Fruit fly (Drosophila melanogaster): ENCODE measurements around the gene Spn28F.

The Spn28F gene

dm6 chr2L:8204996-8205567, 36.5 kb downstream of the Spn28F start, which contains the start of gene SLC5A11 (continued):
- TF ChIP-seq YL-1 (GFP tag; optimal IDR thresholded peaks at IDR 0.05), result peak; percentile 98
- TF ChIP-seq CG1603 (tag; optimal IDR thresholded peaks at IDR 0.05), result peak; percentile 83
- peak; percentile 96 for TF ChIP-seq eyg (GFP tag; optimal IDR thresholded peaks at IDR 0.05)
- TF ChIP-seq CG12659 (GFP tag; optimal IDR thresholded peaks at IDR 0.05), result peak; percentile 96
- peak; percentile 99 for TF ChIP-seq Fer1 (GFP tag; optimal IDR thresholded peaks at IDR 0.05)
- TF ChIP-seq gcm2 (GFP tag; optimal IDR thresholded peaks at IDR 0.05), result peak; percentile 89
- TF ChIP-seq CG7372 (GFP tag; IDR thresholded peaks at IDR 0.05), result peak; percentile 99
- peak; percentile 32; the same call in 1 of the 2 replicates for TF ChIP-seq Poxn (GFP tag; IDR thresholded peaks at IDR 0.05)
- TF ChIP-seq Oaz (GFP tag; IDR thresholded peaks at IDR 0.05), result peak; percentile 99
- peak; percentile 78 for TF ChIP-seq pnt (GFP tag; optimal IDR thresholded peaks at IDR 0.05)
- peak; percentile 96 for TF ChIP-seq sima (GFP tag; optimal IDR thresholded peaks at IDR 0.05)
- TF ChIP-seq otp (GFP tag; IDR thresholded peaks at IDR 0.05), result peak; percentile 97
- TF ChIP-seq tap (tag; optimal IDR thresholded peaks at IDR 0.05), result peak; percentile 95
- no peak; the same call in 2 of the 3 replicates for TF ChIP-seq Opbp (GFP tag; IDR thresholded peaks at IDR 0.05; ENCODE audit: partially characterized antibody)
- TF ChIP-seq CG34422 (GFP tag; IDR thresholded peaks at IDR 0.05), result peak; percentile 97
- TF ChIP-seq CG14441 (GFP tag; IDR thresholded peaks at IDR 0.05), result peak; percentile 97
- peak; percentile 85 for TF ChIP-seq CG8281 (tag; optimal IDR thresholded peaks at IDR 0.05)
- TF ChIP-seq CG4820 (GFP tag; optimal IDR thresholded peaks at IDR 0.05), result peak; percentile 99
- TF ChIP-seq Bdp1 (GFP tag; optimal IDR thresholded peaks at IDR 0.05), result peak; percentile 40
- peak; percentile 96 for TF ChIP-seq Asciz (GFP tag; optimal IDR thresholded peaks at IDR 0.05)
- peak; percentile 95 for TF ChIP-seq CG17328 (GFP tag; IDR thresholded peaks at IDR 0.05)
- peak; percentile 65 for TF ChIP-seq Hsf (GFP tag; optimal IDR thresholded peaks at IDR 0.05)
- peak; percentile 97 for TF ChIP-seq croc (GFP tag; conservative IDR thresholded peaks at IDR 0.05)
- TF ChIP-seq caup (GFP tag; optimal IDR thresholded peaks at IDR 0.05; ENCODE audit: severe bottlenecking), result peak; percentile 100
- peak; percentile 68 for TF ChIP-seq fu2 (GFP tag; optimal IDR thresholded peaks at IDR 0.05)
- TF ChIP-seq gt (GFP tag; IDR thresholded peaks at IDR 0.05), result peak; percentile 83; the same call in 1 of the 2 replicates
- peak; percentile 88 for TF ChIP-seq B-H2 (GFP tag; optimal IDR thresholded peaks at IDR 0.05)
- peak; percentile 64 for TF ChIP-seq CG7928 (GFP tag; optimal IDR thresholded peaks at IDR 0.05)
- peak in 1 of 3 experiments; percentile 98 for TF ChIP-seq Stat92E (GFP tag; optimal IDR thresholded peaks at IDR 0.05)
- peak; percentile 87 for TF ChIP-seq cato (GFP tag; optimal IDR thresholded peaks at IDR 0.05; ENCODE audit: borderline replicate concordance)
- peak; percentile 100 for TF ChIP-seq CG10147 (GFP tag; optimal IDR thresholded peaks at IDR 0.05)
- TF ChIP-seq exex (tag; optimal IDR thresholded peaks at IDR 0.05), result peak; percentile 85
- peak; percentile 98 for TF ChIP-seq Ptx1 (GFP tag; IDR thresholded peaks at IDR 0.05)
- peak; percentile 93 for TF ChIP-seq CG31224 (GFP tag; IDR thresholded peaks at IDR 0.05)
- peak; percentile 95 for TF ChIP-seq CG11723 (GFP tag; optimal IDR thresholded peaks at IDR 0.05)
- TF ChIP-seq CG2678 (tag; optimal IDR thresholded peaks at IDR 0.05), result peak; percentile 99
- peak in 1 of 3 experiments; percentile 97 for TF ChIP-seq lola (GFP tag; optimal IDR thresholded peaks at IDR 0.05)
- peak; percentile 95 for TF ChIP-seq Vsx1 (GFP tag; optimal IDR thresholded peaks at IDR 0.05)
- TF ChIP-seq jigr1 (GFP tag; IDR thresholded peaks at IDR 0.05), result peak; percentile 98
- TF ChIP-seq CG11695 (GFP tag; IDR thresholded peaks at IDR 0.05), result peak; percentile 100
- peak; percentile 92 for TF ChIP-seq ro (GFP tag; IDR thresholded peaks at IDR 0.05)
- peak; percentile 94 for TF ChIP-seq klu (GFP tag; IDR thresholded peaks at IDR 0.05)
- TF ChIP-seq HLH4C (GFP tag; IDR thresholded peaks at IDR 0.05; ENCODE audit: partially characterized antibody), result no peak
- peak; percentile 64 for TF ChIP-seq Antp (GFP tag; optimal IDR thresholded peaks at IDR 0.05)
- TF ChIP-seq D (optimal IDR thresholded peaks at IDR 0.05), result no peak
- TF ChIP-seq D (GFP tag; optimal IDR thresholded peaks at IDR 0.05), result peak; percentile 98
- peak; percentile 82 for TF ChIP-seq wdn (GFP tag; IDR thresholded peaks at IDR 0.05)
- peak; percentile 63; the same call in 1 of the 2 replicates for TF ChIP-seq MBD-R2 (GFP tag; IDR thresholded peaks at IDR 0.05)
- TF ChIP-seq CG5953 (GFP tag; IDR thresholded peaks at IDR 0.05), result peak; percentile 93
- TF ChIP-seq gcm (GFP tag; optimal IDR thresholded peaks at IDR 0.05), result peak; percentile 96
